Fruit fly (Drosophila melanogaster): ENCODE results near the gene CG9692.

The CG9692 gene

DNA sequence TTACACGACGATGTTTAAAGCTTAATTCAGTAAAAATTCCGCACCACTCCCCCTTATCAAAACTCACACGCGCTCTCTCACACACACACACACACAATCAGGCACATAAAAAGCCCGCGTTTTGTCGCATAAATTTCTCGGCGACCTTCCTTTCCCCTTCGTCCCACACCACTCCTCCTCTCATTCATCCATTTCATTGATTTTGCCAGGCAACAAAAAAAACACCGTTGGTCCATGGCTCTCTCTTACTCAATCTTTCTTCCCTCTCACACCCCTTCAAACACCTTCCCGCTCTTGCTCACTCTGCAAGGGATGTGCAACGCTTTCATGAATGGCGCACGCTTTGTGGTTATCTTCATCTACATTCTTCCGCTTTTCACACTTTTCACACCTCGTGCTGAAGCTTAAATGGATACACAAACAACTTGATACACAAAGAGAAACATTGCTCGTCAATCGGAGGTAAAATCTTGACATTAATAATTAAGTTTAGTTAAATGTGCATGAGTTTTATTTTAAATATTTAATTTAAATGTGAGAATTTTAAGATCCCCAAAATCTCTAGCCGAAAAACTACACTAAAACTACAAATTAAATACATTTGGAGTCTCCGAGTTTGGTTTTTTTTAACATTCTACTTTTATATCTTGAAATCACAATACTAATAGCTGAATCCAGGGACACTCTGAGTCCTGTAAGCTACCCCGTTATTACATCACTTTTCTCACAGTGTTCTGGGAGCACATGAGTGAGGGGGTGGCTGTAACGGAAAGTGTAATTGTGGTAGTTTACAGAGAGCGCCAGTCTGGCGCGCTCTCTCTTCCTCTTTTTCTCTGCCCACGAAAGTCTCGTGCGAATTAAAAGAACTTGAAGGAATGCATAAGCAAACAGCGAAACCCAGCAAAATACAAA lies 44.6 kb upstream of the CG9692 start:
- TF ChIP-seq OdsH (GFP tag; optimal IDR thresholded peaks at IDR 0.05) (peak; percentile 86), lola (GFP tag; optimal IDR thresholded peaks at IDR 0.05) (no peak), Jra (GFP tag; optimal IDR thresholded peaks at IDR 0.05) (peak; percentile 58), GATAd (GFP tag; optimal IDR thresholded peaks at IDR 0.05) (no peak), Hr78 (GFP tag; optimal IDR thresholded peaks at IDR 0.05) (no peak), psq (GFP tag; optimal IDR thresholded peaks at IDR 0.05) (peak; percentile 89), dmrt93B (GFP tag; optimal IDR thresholded peaks at IDR 0.05) (peak; percentile 93), Hnf4 (GFP tag; optimal IDR thresholded peaks at IDR 0.05) (peak; percentile 82), Abd-B (GFP tag; optimal IDR thresholded peaks at IDR 0.05) (no peak), woc (GFP tag; optimal IDR thresholded peaks at IDR 0.05) (peak; percentile 80), br (GFP tag; optimal IDR thresholded peaks at IDR 0.05) (peak; percentile 84), usp (GFP tag; optimal IDR thresholded peaks at IDR 0.05) (no peak), rgr (GFP tag; optimal IDR thresholded peaks at IDR 0.05) (peak; percentile 89), tai (GFP tag; optimal IDR thresholded peaks at IDR 0.05) (peak; percentile 57), Myc (optimal IDR thresholded peaks at IDR 0.05) (no peak), CrebA (GFP tag; optimal IDR thresholded peaks at IDR 0.05; ENCODE audit: borderline replicate concordance) (peak; percentile 62), sv (GFP tag; optimal IDR thresholded peaks at IDR 0.05) (peak; percentile 95), sage (GFP tag; optimal IDR thresholded peaks at IDR 0.05) (peak; percentile 43), HLH106 (tag; optimal IDR thresholded peaks at IDR 0.05) (peak; percentile 92), Vsx2 (GFP tag; optimal IDR thresholded peaks at IDR 0.05; ENCODE audit: partially characterized antibody) (no peak), Hr83 (GFP tag; optimal IDR thresholded peaks at IDR 0.05; ENCODE audit: poor library complexity, severe bottlenecking) (peak; percentile 50), Sp1 (GFP tag; optimal IDR thresholded peaks at IDR 0.05) (peak; percentile 93), pan (optimal IDR thresholded peaks at IDR 0.05) (no peak), brk (GFP tag; optimal IDR thresholded peaks at IDR 0.05) (peak; percentile 69), Dfd (GFP tag; optimal IDR thresholded peaks at IDR 0.05) (no peak), N (GFP tag; optimal IDR thresholded peaks at IDR 0.05) (peak; percentile 10), h (GFP tag; optimal IDR thresholded peaks at IDR 0.05) (peak; percentile 89), dl (GFP tag; optimal IDR thresholded peaks at IDR 0.05; ENCODE audit: insufficient read depth in 1 of 2, partially characterized antibody in 2 of 2) (peak in 1 of 2 experiments; percentile 4), foxo (GFP tag; optimal IDR thresholded peaks at IDR 0.05) (peak; percentile 52 to 94), Dif (GFP tag; optimal IDR thresholded peaks at IDR 0.05; ENCODE audit: partially characterized antibody) (peak; percentile 19), dsf (GFP tag; optimal IDR thresholded peaks at IDR 0.05; ENCODE audit: borderline replicate concordance) (peak; percentile 29), CG9705 (GFP tag; optimal IDR thresholded peaks at IDR 0.05) (peak; percentile 80), CG32264 (GFP tag; optimal IDR thresholded peaks at IDR 0.05) (peak; percentile 83), jim (GFP tag; optimal IDR thresholded peaks at IDR 0.05) (no peak), ey (GFP tag; optimal IDR thresholded peaks at IDR 0.05) (peak; percentile 86), Rel (GFP tag; optimal IDR thresholded peaks at IDR 0.05) (peak; percentile 74), Rel (tag; optimal IDR thresholded peaks at IDR 0.05) (peak; percentile 68), Mio (GFP tag; optimal IDR thresholded peaks at IDR 0.05) (peak; percentile 14), fru (GFP tag; optimal IDR thresholded peaks at IDR 0.05) (peak; percentile 90)

All from whole organism, wandering third instar larva.